Fruit fly (Drosophila melanogaster) whole organism, embryonic: ENCODE data around the gene Dok.

Experiments used
- B-H2 ChIP-seq: fragments of 200-800 bp; sonication (Bioruptor generic); optimal IDR thresholded peaks from 2 replicates; lab custom pipeline; 2018; ENCODE audit warnings: missing biosample characterization, mild to moderate bottlenecking, missing genetic modification characterization
- CG10209 ChIP-seq: fragments of 200-800 bp; sonication (Bioruptor generic); optimal IDR thresholded peaks from 3 replicates; lab custom pipeline; 2017; ENCODE audit warnings: missing biosample characterization, mild to moderate bottlenecking, missing genetic modification characterization, missing genetic modification reagents
- CG12299 ChIP-seq: fragments of 200-800 bp; sonication (Bioruptor generic); optimal IDR thresholded peaks from 2 replicates; lab custom pipeline; 2018; ENCODE audit warnings: missing biosample characterization, mild to moderate bottlenecking, missing genetic modification characterization
- CG13624 ChIP-seq: fragments of 200-800 bp; sonication (Bioruptor generic); optimal IDR thresholded peaks from 2 replicates; lab custom pipeline; 2016; ENCODE audit warnings: missing biosample characterization, missing genetic modification characterization
- CG13775 ChIP-seq: fragments of 200-800 bp; sonication (Bioruptor generic); optimal IDR thresholded peaks from 3 replicates; lab custom pipeline; 2017; ENCODE audit warnings: missing biosample characterization, mild to moderate bottlenecking, missing genetic modification characterization
- CG14014 ChIP-seq: fragments of 200-800 bp; sonication (Bioruptor generic); IDR thresholded peaks from 2 replicates; pipeline ENCODE4 v1.3.6; 2022; ENCODE audit warnings: missing biosample characterization, missing genetic modification characterization
- CG15073 ChIP-seq: fragments of 200-800 bp; sonication (Bioruptor generic); optimal IDR thresholded peaks from 2 replicates; lab custom pipeline; 2016; ENCODE audit warnings: missing biosample characterization, missing genetic modification characterization
- CG17802 ChIP-seq: fragments of 200-800 bp; sonication (Bioruptor generic); optimal IDR thresholded peaks from 2 replicates; lab custom pipeline; 2018; ENCODE audit warnings: missing biosample characterization, mild to moderate bottlenecking, missing genetic modification characterization, moderate library complexity
- CG17912 ChIP-seq: fragments of 200-800 bp; sonication (Bioruptor generic); optimal IDR thresholded peaks from 2 replicates; lab custom pipeline; 2018; ENCODE audit warnings: missing biosample characterization, mild to moderate bottlenecking, missing genetic modification characterization
- CG2889 ChIP-seq: fragments of 200-800 bp; sonication (Bioruptor generic); IDR thresholded peaks from 3 replicates; pipeline ENCODE4 v1.3.6; 2022; ENCODE audit warnings: missing biosample characterization, missing genetic modification characterization
- CG3407 ChIP-seq: fragments of 200-800 bp; sonication (Bioruptor generic); optimal IDR thresholded peaks from 2 replicates; lab custom pipeline; 2018; ENCODE audit warnings: missing biosample characterization, mild to moderate bottlenecking, missing genetic modification characterization
- CG3995 ChIP-seq: fragments of 200-800 bp; sonication (Bioruptor generic); optimal IDR thresholded peaks from 3 replicates; lab custom pipeline; 2016; ENCODE audit warnings: missing biosample characterization, missing genetic modification characterization
- CG43689 ChIP-seq: fragments of 200-800 bp; sonication (Bioruptor generic); IDR thresholded peaks from 2 replicates; pipeline ENCODE4 v1.3.6; 2022; ENCODE audit warnings: missing biosample characterization, missing genetic modification characterization
- CG6689 ChIP-seq: fragments of 200-800 bp; sonication (Bioruptor generic); IDR thresholded peaks from 2 replicates; pipeline ENCODE4 v1.3.6; 2022; ENCODE audit warnings: missing biosample characterization, missing genetic modification characterization
- CG6765 ChIP-seq: fragments of 200-800 bp; sonication (Bioruptor generic); optimal IDR thresholded peaks from 3 replicates; lab custom pipeline; 2017; ENCODE audit warnings: missing biosample characterization, mild to moderate bottlenecking, missing genetic modification characterization
- CG6854 ChIP-seq: fragments of 200-800 bp; sonication (Bioruptor generic); optimal IDR thresholded peaks from 3 replicates; lab custom pipeline; 2017; ENCODE audit warnings: missing biosample characterization, mild to moderate bottlenecking, missing genetic modification characterization
- CG7556 ChIP-seq: fragments of 200-800 bp; sonication (Bioruptor generic); optimal IDR thresholded peaks from 2 replicates; lab custom pipeline; 2017; ENCODE audit warnings: missing biosample characterization, mild to moderate bottlenecking, missing genetic modification characterization
- CG8290 ChIP-seq, 3 experiments: fragments of 200-800 bp; sonication (Bioruptor generic); optimal IDR thresholded peaks; 2 replicates each; lab custom pipeline; 2016 to 2019; ENCODE audit warnings: missing biosample characterization in 3 of 3, missing genetic modification characterization in 3 of 3, mild to moderate bottlenecking in 2 of 3, moderate library complexity in 1 of 3
- CG9876 ChIP-seq: fragments of 200-800 bp; sonication (Bioruptor generic); optimal IDR thresholded peaks from 2 replicates; lab custom pipeline; 2016; ENCODE audit warnings: missing biosample characterization, missing genetic modification characterization
- Dll ChIP-seq: fragments of 200-800 bp; sonication (Bioruptor generic); IDR thresholded peaks from 4 replicates; pipeline ENCODE4 v1.3.6; 2022; ENCODE audit warnings: missing biosample characterization, missing genetic modification characterization; ENCODE audit not compliant: partially characterized antibody
- Ets65A ChIP-seq: fragments of 200-800 bp; sonication (Bioruptor generic); peaks from one replicate; lab custom pipeline; 2016; ENCODE audit warnings: missing biosample characterization, missing genetic modification characterization
- HLH54F ChIP-seq: fragments of 200-800 bp; sonication (Bioruptor generic); optimal IDR thresholded peaks from 3 replicates; lab custom pipeline; 2016; ENCODE audit warnings: missing biosample characterization, missing genetic modification characterization
- Hand ChIP-seq: fragments of 200-800 bp; sonication (Bioruptor generic); optimal IDR thresholded peaks from 2 replicates; lab custom pipeline; 2017; ENCODE audit warnings: mild to moderate bottlenecking, missing biosample characterization, missing genetic modification reagents, missing genetic modification characterization
- Hsf ChIP-seq: fragments of 200-800 bp; sonication (Bioruptor generic); optimal IDR thresholded peaks from 3 replicates; lab custom pipeline; 2016; ENCODE audit warnings: missing biosample characterization, missing genetic modification characterization
- Nf-YB ChIP-seq: fragments of 200-800 bp; sonication (Bioruptor generic); optimal IDR thresholded peaks from 3 replicates; lab custom pipeline; 2019; ENCODE audit warnings: missing biosample characterization, mild to moderate bottlenecking, missing genetic modification characterization, moderate library complexity
- Oaz ChIP-seq: fragments of 200-800 bp; sonication (Bioruptor generic); IDR thresholded peaks from 2 replicates; pipeline ENCODE4 v1.3.6; 2022; ENCODE audit warnings: missing biosample characterization, missing genetic modification characterization
- Optix ChIP-seq: fragments of 200-800 bp; sonication (Bioruptor generic); IDR thresholded peaks from 3 replicates; pipeline ENCODE4 v1.3.6; 2022; ENCODE audit warnings: missing biosample characterization, missing genetic modification characterization
- Ravus ChIP-seq: fragments of 200-800 bp; sonication (Bioruptor generic); IDR thresholded peaks from 2 replicates; pipeline ENCODE4 v1.3.6; 2022; ENCODE audit warnings: missing biosample characterization, missing genetic modification characterization
- Scr ChIP-seq: fragments of 200-800 bp; sonication (Bioruptor generic); IDR thresholded peaks from 2 replicates; pipeline ENCODE4 v1.3.6; 2022; ENCODE audit warnings: missing biosample characterization, missing genetic modification characterization; ENCODE audit not compliant: partially characterized antibody
- Six4 ChIP-seq: fragments of 200-800 bp; sonication (Bioruptor generic); optimal IDR thresholded peaks from 2 replicates; lab custom pipeline; 2016; ENCODE audit warnings: missing biosample characterization, missing genetic modification characterization
- Sox100B ChIP-seq: fragments of 200-800 bp; sonication (Bioruptor generic); optimal IDR thresholded peaks from 3 replicates; lab custom pipeline; 2018; ENCODE audit warnings: missing biosample characterization, mild to moderate bottlenecking, missing genetic modification characterization
- Ssrp ChIP-seq: fragments of 200-800 bp; sonication (Bioruptor generic); optimal IDR thresholded peaks from 2 replicates; lab custom pipeline; 2018; ENCODE audit warnings: missing biosample characterization, mild to moderate bottlenecking, missing genetic modification characterization, moderate library complexity
- abd-A ChIP-seq: fragments of 200-800 bp; sonication (Bioruptor generic); optimal IDR thresholded peaks from 3 replicates; lab custom pipeline; 2019; ENCODE audit warnings: missing biosample characterization, mild to moderate bottlenecking, missing genetic modification characterization, moderate library complexity
- bbx ChIP-seq: fragments of 200-800 bp; sonication (Bioruptor generic); IDR thresholded peaks from 2 replicates; pipeline ENCODE4 v1.3.6; 2022; ENCODE audit warnings: missing biosample characterization, missing genetic modification characterization; ENCODE audit not compliant: partially characterized antibody
- cas ChIP-seq: fragments of 200-800 bp; sonication (Bioruptor generic); IDR thresholded peaks from 2 replicates; pipeline ENCODE4 v1.3.6; 2022; ENCODE audit warnings: missing biosample characterization, missing genetic modification characterization
- cg ChIP-seq: fragments of 200-800 bp; sonication (Bioruptor generic); optimal IDR thresholded peaks from 3 replicates; lab custom pipeline; 2019; ENCODE audit warnings: missing biosample characterization, mild to moderate bottlenecking, missing genetic modification characterization, moderate library complexity
- corto ChIP-seq: fragments of 200-800 bp; sonication (Bioruptor generic); optimal IDR thresholded peaks from 2 replicates; lab custom pipeline; 2016; ENCODE audit warnings: missing biosample characterization, mild to moderate bottlenecking, missing genetic modification characterization, moderate library complexity
- crc ChIP-seq: fragments of 200-800 bp; sonication (Bioruptor generic); optimal IDR thresholded peaks from 2 replicates; lab custom pipeline; 2016; ENCODE audit warnings: missing biosample characterization, missing genetic modification characterization
- disco-r ChIP-seq: fragments of 200-800 bp; sonication (Bioruptor generic); optimal IDR thresholded peaks from 2 replicates; lab custom pipeline; 2016; ENCODE audit warnings: missing biosample characterization, missing genetic modification characterization
- ham ChIP-seq: fragments of 200-800 bp; sonication (Bioruptor generic); IDR thresholded peaks from 2 replicates; pipeline ENCODE4 v1.3.6; 2022; ENCODE audit warnings: missing biosample characterization, missing genetic modification characterization
- insv ChIP-seq, 2 experiments: fragments of 200-800 bp; sonication (Bioruptor generic); optimal IDR thresholded peaks; 3 replicates each; lab custom pipeline; 2016 to 2018; ENCODE audit warnings: missing biosample characterization in 2 of 2, missing genetic modification characterization in 2 of 2
- lilli ChIP-seq: fragments of 200-800 bp; sonication (Bioruptor generic); optimal IDR thresholded peaks from 3 replicates; lab custom pipeline; 2016; ENCODE audit warnings: missing biosample characterization, missing genetic modification characterization
- mld ChIP-seq: fragments of 200-800 bp; sonication (Bioruptor generic); IDR thresholded peaks from 3 replicates; pipeline ENCODE4 v1.3.6; 2022; ENCODE audit warnings: missing biosample characterization, missing genetic modification characterization; ENCODE audit not compliant: partially characterized antibody
- phol ChIP-seq: fragments of 200-800 bp; sonication (Bioruptor generic); optimal IDR thresholded peaks from 3 replicates; lab custom pipeline; 2018; ENCODE audit warnings: missing biosample characterization, mild to moderate bottlenecking, missing genetic modification characterization, moderate library complexity
- prd ChIP-seq, 3 experiments: fragments of >200 bp in 2 of 3; fragments of 200-800 bp in 1 of 3; sonication (Bioruptor generic) in 1 of 3; optimal IDR thresholded peaks in 2 of 3; IDR thresholded peaks in 1 of 3; 2 replicates in 2 of 3; 3 replicates in 1 of 3; pipeline versions ENCODE4 v1.3.6 to Lab custom; 2017 to 2022; ENCODE audit warnings: missing biosample characterization in 1 of 3, missing genetic modification characterization in 1 of 3
- schlank ChIP-seq: fragments of 200-800 bp; sonication (Bioruptor generic); optimal IDR thresholded peaks from 2 replicates; lab custom pipeline; 2018; ENCODE audit warnings: missing biosample characterization, mild to moderate bottlenecking, missing genetic modification characterization
- sim ChIP-seq: fragments of 200-800 bp; sonication (Bioruptor generic); IDR thresholded peaks from 2 replicates; pipeline ENCODE4 v1.3.6; 2022; ENCODE audit warnings: missing biosample characterization, missing genetic modification characterization
- slou ChIP-seq: fragments of 200-800 bp; sonication (Bioruptor generic); optimal IDR thresholded peaks from 3 replicates; lab custom pipeline; 2016; ENCODE audit warnings: missing biosample characterization, missing genetic modification characterization
- ssp ChIP-seq: fragments of 200-800 bp; sonication (Bioruptor generic); IDR thresholded peaks from 2 replicates; pipeline ENCODE4 v1.3.6; 2022; ENCODE audit warnings: missing biosample characterization, missing genetic modification characterization
- tx ChIP-seq: fragments of 200-800 bp; sonication (Bioruptor generic); optimal IDR thresholded peaks from 2 replicates; lab custom pipeline; 2016; ENCODE audit warnings: missing biosample characterization, missing genetic modification characterization
- usp ChIP-seq: fragments of >200 bp; optimal IDR thresholded peaks from 2 replicates; lab custom pipeline; 2017; ENCODE audit warnings: missing biosample characterization, missing genetic modification characterization

Gene Dok

dm6 chrX:7335524-7335991 lies 11.5 kb downstream of the Dok start (continued):
- no peak for TF ChIP-seq cas (GFP tag; lab: Robert Waterston, UW)
- TF ChIP-seq CG43689 (GFP tag; lab: Robert Waterston, UW) = no peak
- TF ChIP-seq Dll (GFP tag; lab: Robert Waterston, UW) = no peak
- no peak for TF ChIP-seq CG15073
- TF ChIP-seq phol = peak; percentile 58
- TF ChIP-seq Six4 (GFP tag; lab: Kevin White, UChicago) = no peak
- TF ChIP-seq CG13775 (GFP tag; lab: Kevin White, UChicago) = no peak
- TF ChIP-seq CG2889 = no peak
- no peak for TF ChIP-seq cg (GFP tag; lab: Kevin White, UChicago)
- TF ChIP-seq CG6854 (GFP tag; lab: Kevin White, UChicago) = no peak
- no peak for TF ChIP-seq prd (optimal IDR thresholded peaks at IDR 0.05; lab: Kevin White, UChicago)
- TF ChIP-seq prd (GFP tag; IDR thresholded peaks at IDR 0.05; lab: Robert Waterston, UW) = no peak
- no peak for TF ChIP-seq CG7556 (GFP tag; lab: Kevin White, UChicago)
- TF ChIP-seq mld = no peak
- no peak for TF ChIP-seq abd-A (tag; lab: Kevin White, UChicago)
- TF ChIP-seq corto = peak; percentile 60
- no peak for TF ChIP-seq disco-r (GFP tag; lab: Kevin White, UChicago)
- TF ChIP-seq CG3407 (GFP tag; lab: Kevin White, UChicago) = peak; percentile 1
- TF ChIP-seq CG17802 = no peak
- TF ChIP-seq Nf-YB (GFP tag; lab: Kevin White, UChicago) = no peak
- TF ChIP-seq CG10209 (GFP tag; lab: Kevin White, UChicago) = no peak
- TF ChIP-seq lilli (GFP tag; lab: Kevin White, UChicago) = no peak
- no peak for TF ChIP-seq Optix (GFP tag; lab: Robert Waterston, UW)
- TF ChIP-seq schlank (tag; lab: Kevin White, UChicago) = no peak
- no peak for TF ChIP-seq bbx (GFP tag; lab: Robert Waterston, UW)
- TF ChIP-seq usp = no peak
- TF ChIP-seq Ssrp (tag; lab: Kevin White, UChicago) = peak; percentile 84
- TF ChIP-seq B-H2 (GFP tag; lab: Kevin White, UChicago) = no peak
- no peak for TF ChIP-seq insv (GFP tag; optimal IDR thresholded peaks at IDR 0.05; lab: Kevin White, UChicago)
- no peak for TF ChIP-seq CG6765 (GFP tag; lab: Kevin White, UChicago)
- TF ChIP-seq sim = no peak
- TF ChIP-seq CG13624 = no peak
- TF ChIP-seq HLH54F (GFP tag; lab: Kevin White, UChicago) = no peak
- no peak for TF ChIP-seq Sox100B (GFP tag; lab: Kevin White, UChicago)
- TF ChIP-seq tx (GFP tag; lab: Kevin White, UChicago) = no peak
- no peak for TF ChIP-seq Ets65A (GFP tag; lab: Kevin White, UChicago)
- no peak for TF ChIP-seq ssp (GFP tag; lab: Robert Waterston, UW)
- TF ChIP-seq Hsf (GFP tag; lab: Kevin White, UChicago) = no peak
- TF ChIP-seq Scr (GFP tag; lab: Robert Waterston, UW) = no peak
- no peak for TF ChIP-seq ham (GFP tag; lab: Robert Waterston, UW)
- no peak for TF ChIP-seq Ravus
- TF ChIP-seq CG12299 (tag; lab: Kevin White, UChicago) = peak; percentile 44
- TF ChIP-seq CG8290 (GFP tag; optimal IDR thresholded peaks at IDR 0.05; lab: Kevin White, UChicago) = peak; percentile 27
- no peak for TF ChIP-seq CG8290 (tag; optimal IDR thresholded peaks at IDR 0.05; lab: Kevin White, UChicago)
- no peak for TF ChIP-seq Hand (GFP tag; lab: Kevin White, UChicago)
- TF ChIP-seq slou (GFP tag; lab: Kevin White, UChicago) = no peak
- no peak for TF ChIP-seq crc (GFP tag; lab: Kevin White, UChicago)
- TF ChIP-seq CG3995 (GFP tag; lab: Kevin White, UChicago) = no peak
- no peak for TF ChIP-seq CG14014 (GFP tag; lab: Robert Waterston, UW)
- TF ChIP-seq CG17912 (GFP tag; lab: Kevin White, UChicago) = no peak
- TF ChIP-seq CG6689 (GFP tag; lab: Robert Waterston, UW) = 0 out of 2 replicates have a peak, but pooled peaks have one; percentile 8
- no peak for TF ChIP-seq Oaz (GFP tag; lab: Robert Waterston, UW)
- no peak for TF ChIP-seq CG9876 (GFP tag; lab: Kevin White, UChicago)
